Worm (Caenorhabditis elegans): ENCODE data around the gene fbxb-91.

The fbxb-91 gene

DNA sequence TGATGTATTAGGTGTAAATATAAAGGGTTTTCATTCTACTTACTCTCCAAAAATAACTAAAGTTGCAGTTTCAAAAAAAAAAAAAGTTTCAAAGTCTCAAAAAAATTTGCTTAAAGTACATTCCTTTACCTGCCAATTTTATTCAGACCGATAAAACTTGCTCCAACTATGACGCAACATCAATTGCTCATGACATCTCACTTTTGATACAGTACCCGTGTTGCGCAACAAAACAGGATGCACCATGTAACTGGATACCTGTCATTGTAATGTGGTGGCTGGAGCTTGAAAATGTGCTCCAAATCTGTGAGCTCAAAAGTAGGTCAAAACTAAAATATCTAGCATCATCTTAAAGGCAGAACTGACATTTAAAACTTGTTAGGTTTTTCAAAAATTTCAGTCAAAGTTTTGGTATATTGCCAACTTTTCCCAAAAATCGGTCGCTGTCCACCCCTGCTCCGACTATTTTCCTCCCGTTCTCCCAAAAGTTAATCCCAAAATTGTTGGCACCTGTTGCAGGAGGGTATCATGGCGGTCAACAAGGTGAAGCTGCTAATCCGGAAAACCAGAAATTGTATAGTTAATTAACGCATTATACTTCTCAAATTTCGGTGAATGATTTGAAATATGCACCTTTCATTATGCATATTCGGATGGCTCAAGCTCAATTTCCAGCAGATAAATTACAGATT lies 31.9 kb upstream of the fbxb-91 start, which contains the start of gene T24E12.2:
TSS of gene T24E12.2 (plus strand) at position 642 of the 692 bp plus-strand sequence.
- no peak for TF ChIP-seq elt-2 (tag; optimal IDR thresholded peaks at IDR 0.05)
- TF ChIP-seq eyg-1 (tag; optimal IDR thresholded peaks at IDR 0.05): no peak
- no peak for TF ChIP-seq pag-3 (tag; optimal IDR thresholded peaks at IDR 0.05; ENCODE audit: borderline replicate concordance)
- no peak for TF ChIP-seq ceh-9 (tag; optimal IDR thresholded peaks at IDR 0.05)
- TF ChIP-seq hlh-15 (tag; optimal IDR thresholded peaks at IDR 0.05): no peak
- TF ChIP-seq che-1 (tag; optimal IDR thresholded peaks at IDR 0.05): no peak
- TF ChIP-seq K02D7.2 (tag; optimal IDR thresholded peaks at IDR 0.05): no peak
- no peak for TF ChIP-seq lim-6 (tag; optimal IDR thresholded peaks at IDR 0.05)
- TF ChIP-seq ceh-22 (tag; optimal IDR thresholded peaks at IDR 0.05): no peak
- no peak for TF ChIP-seq madf-2 (tag; optimal IDR thresholded peaks at IDR 0.05)
- TF ChIP-seq fax-1 (tag; optimal IDR thresholded peaks at IDR 0.05): no peak
- no peak for TF ChIP-seq elt-4 (tag; optimal IDR thresholded peaks at IDR 0.05)
- no peak for TF ChIP-seq sox-2 (GFP tag; IDR thresholded peaks at IDR 0.05)
- no peak for TF ChIP-seq pat-9 (tag; optimal IDR thresholded peaks at IDR 0.05)
- TF ChIP-seq ceh-18 (tag; optimal IDR thresholded peaks at IDR 0.05): no peak

DNA sequence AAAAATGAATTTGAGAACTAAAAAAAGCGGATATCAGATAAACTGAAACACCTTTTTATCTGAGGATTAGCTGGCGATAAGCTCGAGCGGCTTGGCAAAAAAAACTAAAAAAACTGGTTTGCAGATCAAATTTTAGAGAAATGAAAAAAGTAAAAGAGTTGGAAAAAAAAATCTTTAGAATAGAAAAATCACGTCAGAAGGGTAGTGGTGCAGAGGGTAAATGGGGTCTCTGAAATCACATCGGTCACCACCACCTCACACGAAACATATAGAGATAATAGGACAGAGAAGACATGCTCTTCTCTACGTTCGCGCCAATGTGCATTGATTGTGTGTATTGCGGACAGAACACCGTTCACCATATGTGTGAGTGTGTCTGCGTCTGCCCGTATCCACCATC lies 30.7 kb upstream of the fbxb-91 start:
- TF ChIP-seq ceh-31 (tag; optimal IDR thresholded peaks at IDR 0.05): no peak
- no peak for TF ChIP-seq fkh-10 (GFP tag; optimal IDR thresholded peaks at IDR 0.05)

DNA sequence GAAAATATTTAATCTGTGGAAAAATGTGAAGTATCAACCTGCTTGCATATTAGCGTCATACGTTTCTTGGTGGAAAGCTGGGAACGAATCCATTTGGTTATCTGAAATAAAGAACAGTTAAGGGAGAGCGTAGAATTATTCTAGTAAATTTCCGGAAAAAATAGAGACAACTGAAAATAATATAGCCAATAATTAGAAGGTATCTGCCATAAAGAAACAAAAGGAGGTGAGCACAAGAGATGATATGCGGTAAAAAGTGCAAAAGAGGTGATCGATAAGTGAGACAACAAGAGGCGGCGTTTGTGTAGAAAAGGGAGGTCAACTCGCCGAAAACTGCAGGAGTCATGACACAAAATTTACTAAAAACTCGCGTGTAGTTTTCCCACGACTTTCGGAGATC lies 28.9 kb upstream of the fbxb-91 start, which contains the start of gene T24E12.11:
TSS of gene T24E12.11 (minus strand) at position 101 of the 400 bp plus-strand sequence.
- no peak for TF ChIP-seq C08G9.2 (tag; optimal IDR thresholded peaks at IDR 0.05)
- TF ChIP-seq madf-2 (tag; optimal IDR thresholded peaks at IDR 0.05): no peak
- no peak for TF ChIP-seq K09A11.1 (tag; optimal IDR thresholded peaks at IDR 0.05; ENCODE audit: insufficient read depth)
- TF ChIP-seq unc-42 (tag; optimal IDR thresholded peaks at IDR 0.05): no peak
- no peak for TF ChIP-seq nhr-11 (tag; optimal IDR thresholded peaks at IDR 0.05)
- no peak for TF ChIP-seq nhr-232 (tag; optimal IDR thresholded peaks at IDR 0.05)
- TF ChIP-seq F13H6.1 (tag; optimal IDR thresholded peaks at IDR 0.05): no peak
- TF ChIP-seq eyg-1 (tag; optimal IDR thresholded peaks at IDR 0.05): no peak
- no peak for TF ChIP-seq ceh-18 (tag; optimal IDR thresholded peaks at IDR 0.05)
- TF ChIP-seq lin-11 (tag; optimal IDR thresholded peaks at IDR 0.05): no peak
- TF ChIP-seq sox-4 (tag; optimal IDR thresholded peaks at IDR 0.05): no peak
- no peak for TF ChIP-seq ceh-9 (tag; optimal IDR thresholded peaks at IDR 0.05)
- no peak for TF ChIP-seq che-1 (tag; optimal IDR thresholded peaks at IDR 0.05)
- no peak for TF ChIP-seq ceh-19 (GFP tag; optimal IDR thresholded peaks at IDR 0.05)
- TF ChIP-seq dve-1 (tag; optimal IDR thresholded peaks at IDR 0.05): no peak
- no peak for TF ChIP-seq C38D4.7 (GFP tag; optimal IDR thresholded peaks at IDR 0.05)
- no peak for TF ChIP-seq unc-55 (GFP tag; optimal IDR thresholded peaks at IDR 0.05)
- TF ChIP-seq ahr-1 (tag; optimal IDR thresholded peaks at IDR 0.05): no peak
- TF ChIP-seq ets-4 (tag; optimal IDR thresholded peaks at IDR 0.05): no peak

- no peak for TF ChIP-seq unc-3 (GFP tag; conservative IDR thresholded peaks at IDR 0.05)
- TF ChIP-seq unc-3 (tag; optimal IDR thresholded peaks at IDR 0.05): no peak
- no peak for TF ChIP-seq fax-1 (tag; optimal IDR thresholded peaks at IDR 0.05)
Measured at ce11 chrII:3777802-3778201, 27.2 kb upstream of the fbxb-91 start.

DNA sequence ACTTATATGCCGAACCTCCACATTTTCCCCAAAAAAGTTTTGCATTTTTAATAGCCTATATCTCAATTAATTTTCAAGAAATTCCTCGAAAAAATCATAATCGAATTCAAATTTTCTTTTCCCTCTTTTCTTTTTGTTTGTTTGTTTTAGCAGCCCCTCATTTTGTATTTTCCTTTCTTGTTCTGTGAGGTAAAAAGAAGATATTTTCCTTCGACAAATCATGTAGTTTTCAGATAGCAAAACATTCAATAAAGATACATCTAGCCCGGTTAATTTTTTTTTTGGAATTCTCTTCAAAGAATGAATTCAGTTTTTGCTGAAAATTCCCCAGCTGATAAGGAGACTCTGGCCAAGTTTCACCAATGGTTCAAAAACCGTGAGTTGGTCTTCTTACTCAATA lies 25.1 kb upstream of the fbxb-91 start, which contains the start of gene T24E12.3:
TSS of gene T24E12.3 (plus strand) at position 301 of the 400 bp plus-strand sequence.
- TF ChIP-seq pha-4 (tag; optimal IDR thresholded peaks at IDR 0.05) (no peak), pha-2 (tag; optimal IDR thresholded peaks at IDR 0.05) (no peak), C38D4.7 (GFP tag; optimal IDR thresholded peaks at IDR 0.05) (no peak), pag-3 (tag; optimal IDR thresholded peaks at IDR 0.05; ENCODE audit: borderline replicate concordance) (no peak), pros-1 (tag; optimal IDR thresholded peaks at IDR 0.05) (no peak), unc-3 (GFP tag; conservative IDR thresholded peaks at IDR 0.05) (no peak), unc-3 (tag; optimal IDR thresholded peaks at IDR 0.05) (no peak), gmeb-2 (tag; optimal IDR thresholded peaks at IDR 0.05) (no peak), fkh-10 (GFP tag; optimal IDR thresholded peaks at IDR 0.05) (no peak), dmd-4 (tag; optimal IDR thresholded peaks at IDR 0.05; ENCODE audit: borderline replicate concordance) (no peak), nhr-11 (tag; optimal IDR thresholded peaks at IDR 0.05) (no peak), ceh-6 (GFP tag; optimal IDR thresholded peaks at IDR 0.05) (no peak), unc-86 (tag; optimal IDR thresholded peaks at IDR 0.05) (no peak)

All from whole organism, late embryonic.